Worm (Caenorhabditis elegans) whole organism, L1 larva: ENCODE measurements around the gene egl-46.

Source experiments
- C04F5.9 ChIP-seq: sonication (generic microtip); optimal IDR thresholded peaks from 2 replicates; lab custom pipeline; 2016; ENCODE audit warnings: missing genetic modification characterization, missing compliant biosample characterization
- C34B4.2 ChIP-seq: sonication (generic microtip); optimal IDR thresholded peaks from 2 replicates; lab custom pipeline; 2017; ENCODE audit warnings: mild to moderate bottlenecking, missing genetic modification characterization, missing compliant biosample characterization
- F16B12.6 ChIP-seq: fragments of 150-350 bp; optimal IDR thresholded peaks from 2 replicates; lab custom pipeline; 2014; ENCODE audit warnings: missing biosample characterization, missing genetic modification characterization
- Y116A8C.19 ChIP-seq: sonication (generic microtip); optimal IDR thresholded peaks from 2 replicates; lab custom pipeline; 2016; ENCODE audit warnings: missing compliant biosample characterization, missing genetic modification characterization, borderline replicate concordance
- ceh-63 ChIP-seq: fragments of 200-800 bp; sonication (Bioruptor generic); optimal IDR thresholded peaks from 2 replicates; lab custom pipeline; 2018; ENCODE audit warnings: mild to moderate bottlenecking, missing genetic modification characterization, missing compliant biosample characterization
- ceh-8 ChIP-seq: fragments of 200-800 bp; sonication (Bioruptor generic); optimal IDR thresholded peaks from 2 replicates; lab custom pipeline; 2018; ENCODE audit warnings: mild to moderate bottlenecking, missing genetic modification characterization, moderate library complexity, missing compliant biosample characterization
- ceh-88 ChIP-seq: fragments of 200-800 bp; sonication (Bioruptor generic); IDR thresholded peaks from 2 replicates; pipeline ENCODE4 v1.3.6; 2022; ENCODE audit warnings: missing genetic modification characterization, missing compliant biosample characterization
- ceh-90 ChIP-seq: sonication (generic microtip); optimal IDR thresholded peaks from 2 replicates; lab custom pipeline; 2016; ENCODE audit warnings: missing genetic modification characterization, missing compliant biosample characterization
- ces-1 ChIP-seq: fragments of 150-350 bp; optimal IDR thresholded peaks from 2 replicates; lab custom pipeline; 2014; ENCODE audit warnings: missing biosample characterization, missing genetic modification reagents, missing genetic modification characterization
- dpl-1 ChIP-seq, 3 experiments: fragments of 150-350 bp in 2 of 3; sonication (generic microtip) in 1 of 3; optimal IDR thresholded peaks; 2 replicates each; lab custom pipeline; 2014 to 2017; ENCODE audit warnings: missing biosample characterization in 3 of 3, missing genetic modification characterization in 3 of 3, missing genetic modification reagents in 3 of 3
- dsc-1 ChIP-seq: sonication (generic microtip); optimal IDR thresholded peaks from 2 replicates; lab custom pipeline; 2016; ENCODE audit warnings: mild to moderate bottlenecking, missing genetic modification characterization, missing compliant biosample characterization
- efl-1 ChIP-seq, 4 experiments: fragments of 150-350 bp; optimal IDR thresholded peaks in 3 of 4; peaks in 1 of 4; 1 replicate in 1 of 4; 2 replicates in 3 of 4; lab custom pipeline; 2014; ENCODE audit warnings: missing biosample characterization in 2 of 4, missing genetic modification characterization in 2 of 4, missing genetic modification reagents in 2 of 4
- efl-3 ChIP-seq: fragments of 200-800 bp; sonication (Bioruptor generic); optimal IDR thresholded peaks from 2 replicates; lab custom pipeline; 2018; ENCODE audit warnings: mild to moderate bottlenecking, missing genetic modification characterization, missing compliant biosample characterization
- egl-13 ChIP-seq: sonication (generic microtip); optimal IDR thresholded peaks from 2 replicates; lab custom pipeline; 2016; ENCODE audit warnings: missing genotype, missing genetic modification reagents, missing genetic modification characterization, missing compliant biosample characterization
- elt-2 ChIP-seq: sonication (generic microtip); optimal IDR thresholded peaks from 2 replicates; lab custom pipeline; 2016; ENCODE audit warnings: missing genetic modification characterization, mild to moderate bottlenecking, inconsistent platforms, missing compliant biosample characterization, missing genetic modification reagents
- elt-3 ChIP-seq, 6 experiments: fragments of 150-350 bp in 1 of 6; sonication (generic microtip); optimal IDR thresholded peaks; 2 replicates each; lab custom pipeline; 2017 to 2018; ENCODE audit warnings: missing biosample characterization in 6 of 6, missing genetic modification characterization in 6 of 6, inconsistent platforms in 1 of 6
- ets-5 ChIP-seq: fragments of 200-800 bp; sonication (Bioruptor generic); IDR thresholded peaks from 2 replicates; pipeline ENCODE4 v1.3.6; 2022; ENCODE audit warnings: missing genetic modification characterization, missing compliant biosample characterization
- fkh-10 ChIP-seq: sonication (generic microtip); optimal IDR thresholded peaks from 2 replicates; lab custom pipeline; 2017; ENCODE audit warnings: missing biosample characterization, missing genetic modification reagents, missing genetic modification characterization
- fkh-4 ChIP-seq: sonication (generic microtip); optimal IDR thresholded peaks from 2 replicates; lab custom pipeline; 2016; ENCODE audit warnings: missing compliant biosample characterization, missing genetic modification characterization, borderline replicate concordance
- fkh-8 ChIP-seq: sonication (generic microtip); optimal IDR thresholded peaks from 2 replicates; lab custom pipeline; 2016; ENCODE audit warnings: mild to moderate bottlenecking, missing genetic modification characterization, missing compliant biosample characterization
- fos-1 ChIP-seq: fragments of 150-350 bp; optimal IDR thresholded peaks from 2 replicates; lab custom pipeline; 2014; ENCODE audit warnings: missing biosample characterization, missing genetic modification characterization
- hlh-17 ChIP-seq: fragments of 200-800 bp; sonication (Bioruptor generic); optimal IDR thresholded peaks from 2 replicates; lab custom pipeline; 2018; ENCODE audit warnings: missing genetic modification characterization, mild to moderate bottlenecking, missing compliant biosample characterization, moderate library complexity, borderline replicate concordance
- hpl-2 ChIP-seq: fragments of 150-350 bp; optimal IDR thresholded peaks from 2 replicates; lab custom pipeline; 2014; ENCODE audit warnings: missing biosample characterization, missing genetic modification reagents, missing genetic modification characterization
- irx-1 ChIP-seq: sonication (generic microtip); optimal IDR thresholded peaks from 2 replicates; lab custom pipeline; 2016; ENCODE audit warnings: missing genetic modification characterization, missing compliant biosample characterization
- jun-1 ChIP-seq: fragments of 150-350 bp; optimal IDR thresholded peaks from 2 replicates; lab custom pipeline; 2014; ENCODE audit warnings: missing biosample characterization, missing genetic modification reagents, missing genetic modification characterization
- lin-15B ChIP-seq: fragments of 150-350 bp; sonication (generic microtip); optimal IDR thresholded peaks from 3 replicates; lab custom pipeline; 2014; ENCODE audit warnings: missing biosample characterization, missing genetic modification characterization
- lin-35 ChIP-seq, 2 experiments: fragments of 150-350 bp; optimal IDR thresholded peaks; 2 replicates each; lab custom pipeline; 2014; ENCODE audit warnings: missing biosample characterization in 2 of 2, missing genetic modification characterization in 2 of 2, missing genetic modification reagents in 2 of 2
- lin-39 ChIP-seq: fragments of 150-350 bp; optimal IDR thresholded peaks from 2 replicates; lab custom pipeline; 2014; ENCODE audit warnings: missing biosample characterization, missing genetic modification reagents, missing genetic modification characterization
- mab-9 ChIP-seq: fragments of 200-800 bp; sonication (Bioruptor generic); IDR thresholded peaks from 2 replicates; pipeline ENCODE4 v1.3.6; 2022; ENCODE audit warnings: missing genetic modification reagents, missing genetic modification characterization, missing compliant biosample characterization
- mef-2 ChIP-seq: fragments of 150-350 bp; optimal IDR thresholded peaks from 2 replicates; lab custom pipeline; 2014; ENCODE audit warnings: missing biosample characterization, missing genetic modification characterization
- nhr-12 ChIP-seq: sonication (generic microtip); optimal IDR thresholded peaks from 2 replicates; lab custom pipeline; 2017; ENCODE audit warnings: missing biosample characterization, missing genetic modification characterization
- nhr-19 ChIP-seq: fragments of 200-800 bp; sonication (Bioruptor generic); conservative IDR thresholded peaks from 2 replicates; pipeline ENCODE4 v1.3.6; 2022; ENCODE audit warnings: missing genetic modification characterization, missing compliant biosample characterization
- nhr-20 ChIP-seq: sonication (generic microtip); optimal IDR thresholded peaks from 2 replicates; lab custom pipeline; 2016; ENCODE audit warnings: mild to moderate bottlenecking, missing genetic modification characterization, missing compliant biosample characterization
- nhr-237 ChIP-seq: fragments of 150-350 bp; optimal IDR thresholded peaks from 2 replicates; lab custom pipeline; 2014; ENCODE audit warnings: missing biosample characterization, missing genetic modification characterization
- nhr-47 ChIP-seq: sonication (generic microtip); optimal IDR thresholded peaks from 2 replicates; lab custom pipeline; 2016; ENCODE audit warnings: mild to moderate bottlenecking, missing genetic modification characterization, moderate library complexity, missing compliant biosample characterization
- nhr-71 ChIP-seq: sonication (generic microtip); optimal IDR thresholded peaks from 2 replicates; lab custom pipeline; 2016; ENCODE audit warnings: mild to moderate bottlenecking, missing genetic modification characterization, moderate library complexity, missing compliant biosample characterization
- nhr-76 ChIP-seq: sonication (generic microtip); optimal IDR thresholded peaks from 2 replicates; lab custom pipeline; 2017; ENCODE audit warnings: missing biosample characterization, missing genetic modification characterization
- nhr-77 ChIP-seq: fragments of 150-350 bp; optimal IDR thresholded peaks from 2 replicates; lab custom pipeline; 2014; ENCODE audit warnings: missing biosample characterization, missing genetic modification characterization
- nhr-84 ChIP-seq: sonication (generic microtip); optimal IDR thresholded peaks from 2 replicates; lab custom pipeline; 2017; ENCODE audit warnings: missing biosample characterization, missing genetic modification characterization
- nhr-85 ChIP-seq: sonication (generic microtip); peaks from one replicate; lab custom pipeline; 2016; ENCODE audit warnings: missing genetic modification characterization, inconsistent platforms, missing compliant biosample characterization
- nhr-90 ChIP-seq: sonication (generic microtip); optimal IDR thresholded peaks from 2 replicates; lab custom pipeline; 2016; ENCODE audit warnings: mild to moderate bottlenecking, missing genetic modification characterization, missing compliant biosample characterization; ENCODE audit not compliant: poor library complexity
- pax-3 ChIP-seq: fragments of 200-800 bp; sonication (Bioruptor generic); optimal IDR thresholded peaks from 2 replicates; lab custom pipeline; 2018; ENCODE audit warnings: mild to moderate bottlenecking, missing genetic modification characterization, moderate library complexity, missing compliant biosample characterization
- snpc-4 ChIP-seq: fragments of 150-350 bp; optimal IDR thresholded peaks from 2 replicates; lab custom pipeline; 2014; ENCODE audit warnings: missing biosample characterization, missing genetic modification characterization
- sox-4 ChIP-seq: sonication (generic microtip); optimal IDR thresholded peaks from 2 replicates; lab custom pipeline; 2016; ENCODE audit warnings: missing genetic modification characterization, missing compliant biosample characterization
- sup-37 ChIP-seq: fragments of 200-800 bp; sonication (Bioruptor generic); optimal IDR thresholded peaks from 2 replicates; lab custom pipeline; 2018; ENCODE audit warnings: mild to moderate bottlenecking, missing genetic modification characterization, missing compliant biosample characterization
- tlp-1 ChIP-seq: fragments of 150-350 bp; optimal IDR thresholded peaks from 2 replicates; lab custom pipeline; 2014; ENCODE audit warnings: missing biosample characterization, missing genetic modification characterization
- unc-130 ChIP-seq: fragments of 150-350 bp; optimal IDR thresholded peaks from 2 replicates; lab custom pipeline; 2017; ENCODE audit warnings: missing biosample characterization, missing genetic modification characterization, inconsistent platforms
- unc-86 ChIP-seq: sonication (generic microtip); optimal IDR thresholded peaks from 2 replicates; lab custom pipeline; 2016; ENCODE audit warnings: missing genetic modification characterization, missing compliant biosample characterization
- unc-98 ChIP-seq: fragments of 200-800 bp; sonication (Bioruptor generic); IDR thresholded peaks from 2 replicates; pipeline ENCODE4 v1.3.6; 2022; ENCODE audit warnings: missing genetic modification characterization, missing compliant biosample characterization
- vab-15 ChIP-seq: sonication (generic microtip); optimal IDR thresholded peaks from 2 replicates; lab custom pipeline; 2017; ENCODE audit warnings: missing genotype, mild to moderate bottlenecking, missing genetic modification characterization, missing compliant biosample characterization
- xbp-1 ChIP-seq: sonication (generic microtip); optimal IDR thresholded peaks from 2 replicates; lab custom pipeline; 2016; ENCODE audit warnings: missing genetic modification characterization, missing compliant biosample characterization
- ztf-11 ChIP-seq, 2 experiments: sonication (generic microtip); optimal IDR thresholded peaks; 2 replicates each; lab custom pipeline; 2016 to 2017; ENCODE audit warnings: missing genetic modification characterization in 2 of 2, missing biosample characterization in 1 of 2, missing compliant biosample characterization in 1 of 2
- ztf-4 ChIP-seq: fragments of 150-350 bp; optimal IDR thresholded peaks from 2 replicates; lab custom pipeline; 2014; ENCODE audit warnings: missing biosample characterization, missing genetic modification characterization

Gene egl-46

ce11 chrV:6658765-6659164, 22.6 kb downstream of the egl-46 start (continued):
- TF ChIP-seq C34B4.2 (tag; lab: Kevin White, UChicago) (no peak), vab-15 (no peak), tlp-1 (no peak), efl-1 (optimal IDR thresholded peaks at IDR 0.05; lab: Kevin White, UChicago) (peak in 1 of 2 experiments; percentile 30), efl-1 (GFP tag; optimal IDR thresholded peaks at IDR 0.05 in 1 of 2; lab: Kevin White, UChicago) (peak in 1 of 2 experiments; percentile 3), ces-1 (no peak), C04F5.9 (tag; lab: Kevin White, UChicago) (no peak), fkh-4 (tag; lab: Kevin White, UChicago) (no peak), unc-130 (no peak), sox-4 (tag; lab: Kevin White, UChicago) (no peak), ceh-90 (tag; lab: Kevin White, UChicago) (no peak), egl-13 (tag; lab: Kevin White, UChicago) (peak; percentile 58), efl-3 (GFP tag; lab: Kevin White, UChicago) (no peak), ceh-8 (GFP tag; lab: Kevin White, UChicago) (no peak), nhr-85 (tag; lab: Kevin White, UChicago) (no peak), nhr-77 (tag; lab: Kevin White, UChicago) (no peak), fkh-10 (GFP tag; lab: Kevin White, UChicago) (peak; percentile 72), F16B12.6 (tag; lab: Kevin White, UChicago) (no peak), lin-15B (no peak), sup-37 (no peak), mef-2 (tag; lab: Kevin White, UChicago) (no peak), nhr-12 (tag; lab: Kevin White, UChicago) (no peak), ceh-88 (GFP tag; lab: Robert Waterston, UW) (no peak), ztf-4 (tag; lab: Kevin White, UChicago) (no peak), ets-5 (GFP tag; lab: Robert Waterston, UW) (no peak), fos-1 (tag; lab: Kevin White, UChicago) (peak; percentile 30), unc-86 (tag; lab: Kevin White, UChicago) (peak; percentile 57), dpl-1 (GFP tag; optimal IDR thresholded peaks at IDR 0.05; lab: Kevin White, UChicago) (peak in 1 of 3 experiments; percentile 41), dsc-1 (tag; lab: Kevin White, UChicago) (peak; percentile 48), pax-3 (tag; lab: Kevin White, UChicago) (peak; percentile 22), ceh-63 (no peak), mab-9 (GFP tag; lab: Robert Waterston, UW) (no peak), jun-1 (tag; lab: Kevin White, UChicago) (no peak), nhr-90 (tag; lab: Kevin White, UChicago) (no peak), nhr-237 (tag; lab: Kevin White, UChicago) (no peak), elt-2 (no peak), hpl-2 (no peak), irx-1 (tag; lab: Kevin White, UChicago) (no peak), hlh-17 (GFP tag; lab: Kevin White, UChicago) (no peak), nhr-20 (tag; lab: Kevin White, UChicago) (peak; percentile 8), elt-3 (tag; optimal IDR thresholded peaks at IDR 0.05; lab: Kevin White, UChicago) (no peak), unc-98 (GFP tag; lab: Robert Waterston, UW) (no peak), snpc-4 (tag; lab: Kevin White, UChicago) (peak; percentile 46), nhr-19 (GFP tag; lab: Robert Waterston, UW) (peak; percentile 26), Y116A8C.19 (no peak), lin-35 (GFP tag; optimal IDR thresholded peaks at IDR 0.05; lab: Kevin White, UChicago) (peak in 1 of 2 experiments; percentile 35), ztf-11 (tag; optimal IDR thresholded peaks at IDR 0.05; lab: Kevin White, UChicago) (peak in 1 of 2 experiments; percentile 25), nhr-84 (tag; lab: Kevin White, UChicago) (no peak), fkh-8 (tag; lab: Kevin White, UChicago) (peak; percentile 82), lin-39 (tag; lab: Kevin White, UChicago) (no peak), nhr-47 (tag; lab: Kevin White, UChicago) (peak; percentile 63), nhr-76 (no peak), xbp-1 (peak; percentile 35), nhr-71 (tag; lab: Kevin White, UChicago) (peak; percentile 41)
